Fruit fly (Drosophila melanogaster): ENCODE data around the gene nom.

nom gene

dm6 chr3R:8673803-8674234, 49.2 kb upstream of the nom start, which contains the start of gene mRpL19 (continued):
- TF ChIP-seq CG5953 (GFP tag; IDR thresholded peaks at IDR 0.05) (no peak), CG10543 (GFP tag; optimal IDR thresholded peaks at IDR 0.05) (peak; percentile 32), chm (GFP tag; IDR thresholded peaks at IDR 0.05) (no peak), CG8388 (GFP tag; optimal IDR thresholded peaks at IDR 0.05) (peak; percentile 42), H2.0 (GFP tag; IDR thresholded peaks at IDR 0.05) (no peak), Hsf (GFP tag; optimal IDR thresholded peaks at IDR 0.05) (no peak), CG10565 (GFP tag; optimal IDR thresholded peaks at IDR 0.05) (no peak), Oli (tag; optimal IDR thresholded peaks at IDR 0.05) (no peak), jing (GFP tag; optimal IDR thresholded peaks at IDR 0.05) (no peak), corto (GFP tag; optimal IDR thresholded peaks at IDR 0.05) (no peak), Eip74EF (GFP tag; optimal IDR thresholded peaks at IDR 0.05) (peak in 1 of 2 experiments; percentile 25), mam (GFP tag; optimal IDR thresholded peaks at IDR 0.05) (no peak), gt (GFP tag; IDR thresholded peaks at IDR 0.05) (no peak), gfzf (GFP tag; optimal IDR thresholded peaks at IDR 0.05) (peak; percentile 14), HLH3B (GFP tag; IDR thresholded peaks at IDR 0.05) (no peak), kay (GFP tag; optimal IDR thresholded peaks at IDR 0.05) (no peak), Xrp1 (GFP tag; IDR thresholded peaks at IDR 0.05) (peak; percentile 36; the same call in 1 of the 2 replicates), CG10267 (tag; optimal IDR thresholded peaks at IDR 0.05) (peak; percentile 68), jumu (GFP tag; optimal IDR thresholded peaks at IDR 0.05) (no peak), ssp (GFP tag; IDR thresholded peaks at IDR 0.05) (no peak), B-H1 (GFP tag; IDR thresholded peaks at IDR 0.05) (no peak), B-H2 (GFP tag; optimal IDR thresholded peaks at IDR 0.05) (peak; percentile 56), dati (GFP tag; IDR thresholded peaks at IDR 0.05) (no peak), CG18262 (tag; optimal IDR thresholded peaks at IDR 0.05) (peak; percentile 63), CG8281 (tag; optimal IDR thresholded peaks at IDR 0.05) (no peak), lbe (GFP tag; optimal IDR thresholded peaks at IDR 0.05) (peak; percentile 52), CkIIα-i1 (GFP tag; IDR thresholded peaks at IDR 0.05) (no peak), Abd-B (GFP tag; optimal IDR thresholded peaks at IDR 0.05) (no peak), CG9817 (tag; optimal IDR thresholded peaks at IDR 0.05) (peak; percentile 31), CG2875 (GFP tag; optimal IDR thresholded peaks at IDR 0.05) (no peak), Neu2 (GFP tag; optimal IDR thresholded peaks at IDR 0.05; ENCODE audit: borderline replicate concordance) (no peak), Sox100B (GFP tag; optimal IDR thresholded peaks at IDR 0.05) (peak; percentile 44), E2f1 (GFP tag; IDR thresholded peaks at IDR 0.05) (no peak), pan (optimal IDR thresholded peaks at IDR 0.05) (no peak), pan (GFP tag; optimal IDR thresholded peaks at IDR 0.05 in 1 of 2, IDR thresholded peaks at IDR 0.05 in 1 of 2) (no peak), CG16863 (GFP tag; optimal IDR thresholded peaks at IDR 0.05) (no peak), eve (GFP tag; optimal IDR thresholded peaks at IDR 0.05) (no peak), CG14441 (GFP tag; IDR thresholded peaks at IDR 0.05) (no peak), CG10959 (GFP tag; IDR thresholded peaks at IDR 0.05) (no peak), Tbp (GFP tag; optimal IDR thresholded peaks at IDR 0.05) (no peak), vnd (GFP tag; IDR thresholded peaks at IDR 0.05; ENCODE audit: partially characterized antibody) (peak; percentile 52; the same call in 2 of the 3 replicates), CG11504 (tag; optimal IDR thresholded peaks at IDR 0.05) (peak; percentile 60), CG7928 (GFP tag; optimal IDR thresholded peaks at IDR 0.05) (no peak), CG2889 (GFP tag; IDR thresholded peaks at IDR 0.05) (no peak), oc (tag; optimal IDR thresholded peaks at IDR 0.05) (no peak), CoRest (tag; optimal IDR thresholded peaks at IDR 0.05) (peak; percentile 64), hth (optimal IDR thresholded peaks at IDR 0.05) (no peak), aop (GFP tag; IDR thresholded peaks at IDR 0.05) (no peak), CG6175 (GFP tag; IDR thresholded peaks at IDR 0.05) (no peak), crc (GFP tag; optimal IDR thresholded peaks at IDR 0.05) (no peak), BtbVII (GFP tag; optimal IDR thresholded peaks at IDR 0.05) (no peak), peb (GFP tag; IDR thresholded peaks at IDR 0.05) (no peak)

All from whole organism, embryonic.